Worm (Caenorhabditis elegans) whole organism, L3 larva: ENCODE measurements around the gene C33C12.4.
A peak's percentile ranks its signal among the peaks of the same experiment; 100 is the strongest.

Experiments
- R02D3.7 ChIP-seq: fragments of 150-350 bp; optimal IDR thresholded peaks from 2 replicates; lab custom pipeline; 2014; ENCODE audit warnings: missing biosample characterization, missing genetic modification characterization
- ZK546.5 ChIP-seq: sonication (generic microtip); optimal IDR thresholded peaks from 2 replicates; lab custom pipeline; 2017; ENCODE audit warnings: missing biosample characterization, missing genetic modification characterization
- aly-2 ChIP-seq: fragments of 150-350 bp; optimal IDR thresholded peaks from 2 replicates; lab custom pipeline; 2014; ENCODE audit warnings: missing biosample characterization, missing genetic modification characterization
- ama-1 ChIP-seq: fragments of 150-350 bp; optimal IDR thresholded peaks from 2 replicates; lab custom pipeline; 2018
- ceh-16 ChIP-seq: sonication (generic microtip); optimal IDR thresholded peaks from 2 replicates; lab custom pipeline; 2017; ENCODE audit warnings: missing biosample characterization, missing genetic modification characterization
- ceh-28 ChIP-seq: fragments of 150-350 bp; optimal IDR thresholded peaks from 2 replicates; lab custom pipeline; 2014; ENCODE audit warnings: missing biosample characterization, missing genetic modification reagents, missing genetic modification characterization
- ceh-82 ChIP-seq: fragments of 150-350 bp; optimal IDR thresholded peaks from 2 replicates; lab custom pipeline; 2014; ENCODE audit warnings: missing biosample characterization, missing genetic modification characterization
- ceh-9 ChIP-seq: sonication (generic microtip); optimal IDR thresholded peaks from 2 replicates; lab custom pipeline; 2018; ENCODE audit warnings: missing biosample characterization, missing genetic modification characterization
- egl-27 ChIP-seq: sonication (generic microtip); optimal IDR thresholded peaks from 4 replicates; lab custom pipeline; 2017; ENCODE audit warnings: missing biosample characterization, missing genetic modification reagents, missing genetic modification characterization
- egl-5 ChIP-seq: fragments of 150-350 bp; optimal IDR thresholded peaks from 2 replicates; lab custom pipeline; 2017; ENCODE audit warnings: missing biosample characterization, missing genetic modification reagents, missing genetic modification characterization, inconsistent platforms
- elt-2 ChIP-seq: sonication (generic microtip); optimal IDR thresholded peaks from 2 replicates; lab custom pipeline; 2016; ENCODE audit warnings: missing genetic modification reagents, mild to moderate bottlenecking, missing genetic modification characterization, missing compliant biosample characterization
- elt-3 ChIP-seq, 3 experiments: fragments of 150-350 bp in 1 of 3; sonication (generic microtip) in 2 of 3; optimal IDR thresholded peaks; 2 replicates in 2 of 3; 4 replicates in 1 of 3; lab custom pipeline; 2014 to 2017; ENCODE audit warnings: missing biosample characterization in 3 of 3, missing genetic modification characterization in 3 of 3
- eor-1 ChIP-seq, 2 experiments: fragments of 150-350 bp; optimal IDR thresholded peaks; 2 replicates each; lab custom pipeline; 2014 to 2018; ENCODE audit warnings: missing biosample characterization in 2 of 2, missing genetic modification characterization in 2 of 2
- fkh-10 ChIP-seq: sonication (generic microtip); optimal IDR thresholded peaks from 2 replicates; lab custom pipeline; 2017; ENCODE audit warnings: missing biosample characterization, missing genetic modification reagents, missing genetic modification characterization
- fkh-2 ChIP-seq: fragments of 150-350 bp; optimal IDR thresholded peaks from 2 replicates; lab custom pipeline; 2014; ENCODE audit warnings: missing biosample characterization, missing genetic modification reagents, missing genetic modification characterization
- lin-15B ChIP-seq: fragments of 150-350 bp; optimal IDR thresholded peaks from 2 replicates; lab custom pipeline; 2014; ENCODE audit warnings: missing biosample characterization, missing genetic modification characterization
- lin-39 ChIP-seq: fragments of 150-350 bp; optimal IDR thresholded peaks from 2 replicates; lab custom pipeline; 2018; ENCODE audit warnings: missing biosample characterization, missing genetic modification reagents, missing genetic modification characterization
- lsy-12 ChIP-seq: sonication (generic microtip); optimal IDR thresholded peaks from 2 replicates; lab custom pipeline; 2016; ENCODE audit warnings: mild to moderate bottlenecking, missing genetic modification characterization, missing compliant biosample characterization
- mdl-1 ChIP-seq: fragments of 150-350 bp; optimal IDR thresholded peaks from 2 replicates; lab custom pipeline; 2014; ENCODE audit warnings: missing biosample characterization, missing genetic modification characterization
- mml-1 ChIP-seq: fragments of 150-350 bp; sonication (generic microtip); optimal IDR thresholded peaks from 3 replicates; lab custom pipeline; 2014; ENCODE audit warnings: missing biosample characterization, missing genetic modification characterization
- nfya-1 ChIP-seq: sonication (generic microtip); optimal IDR thresholded peaks from 2 replicates; lab custom pipeline; 2017; ENCODE audit warnings: missing genetic modification characterization, mild to moderate bottlenecking, missing compliant biosample characterization, antibody characterized with exemption, moderate library complexity; ENCODE audit not compliant: insufficient read depth
- nhr-11 ChIP-seq: fragments of 150-350 bp; optimal IDR thresholded peaks from 2 replicates; lab custom pipeline; 2014; ENCODE audit warnings: missing biosample characterization, missing genetic modification characterization
- nhr-12 ChIP-seq: fragments of 150-350 bp; optimal IDR thresholded peaks from 2 replicates; lab custom pipeline; 2014; ENCODE audit warnings: missing biosample characterization, missing genetic modification characterization
- nhr-23 ChIP-seq: fragments of 150-350 bp; optimal IDR thresholded peaks from 2 replicates; lab custom pipeline; 2014; ENCODE audit warnings: missing biosample characterization, missing genetic modification reagents, missing genetic modification characterization
- nhr-237 ChIP-seq: fragments of 150-350 bp; optimal IDR thresholded peaks from 2 replicates; lab custom pipeline; 2014; ENCODE audit warnings: missing biosample characterization, missing genetic modification characterization
- nhr-25 ChIP-seq: sonication (generic microtip); optimal IDR thresholded peaks from 2 replicates; lab custom pipeline; 2017; ENCODE audit warnings: missing biosample characterization, missing genetic modification characterization
- nhr-28 ChIP-seq: fragments of 150-350 bp; optimal IDR thresholded peaks from 2 replicates; lab custom pipeline; 2014; ENCODE audit warnings: missing biosample characterization, missing genetic modification characterization
- nhr-43 ChIP-seq: sonication (generic microtip); optimal IDR thresholded peaks from 2 replicates; lab custom pipeline; 2016; ENCODE audit warnings: mild to moderate bottlenecking, missing genetic modification characterization, missing compliant biosample characterization; ENCODE audit not compliant: poor library complexity, severe bottlenecking
- nhr-67 ChIP-seq: fragments of 150-350 bp; optimal IDR thresholded peaks from 2 replicates; lab custom pipeline; 2014; ENCODE audit warnings: missing biosample characterization, missing genetic modification characterization
- nhr-76 ChIP-seq: fragments of 150-350 bp; sonication (generic microtip); optimal IDR thresholded peaks from 5 replicates; lab custom pipeline; 2014; ENCODE audit warnings: missing biosample characterization, missing genetic modification characterization
- nhr-77 ChIP-seq: fragments of 150-350 bp; optimal IDR thresholded peaks from 2 replicates; lab custom pipeline; 2014; ENCODE audit warnings: missing biosample characterization, missing genetic modification characterization
- pha-4 ChIP-seq: fragments of 150-350 bp; optimal IDR thresholded peaks from 2 replicates; lab custom pipeline; 2014; ENCODE audit warnings: missing biosample characterization, missing genetic modification reagents, missing genetic modification characterization
- pqm-1 ChIP-seq: fragments of 150-350 bp; optimal IDR thresholded peaks from 2 replicates; lab custom pipeline; 2017; ENCODE audit warnings: missing biosample characterization, missing genetic modification characterization, inconsistent platforms
- sea-2 ChIP-seq: fragments of 150-350 bp; sonication (generic microtip); optimal IDR thresholded peaks from 4 replicates; lab custom pipeline; 2014; ENCODE audit warnings: missing biosample characterization, missing genetic modification reagents, missing genetic modification characterization
- skn-1 ChIP-seq: fragments of 150-350 bp; optimal IDR thresholded peaks from 2 replicates; lab custom pipeline; 2014; ENCODE audit warnings: missing biosample characterization, missing genetic modification characterization
- tbx-2 ChIP-seq: sonication (generic microtip); optimal IDR thresholded peaks from 2 replicates; lab custom pipeline; 2016; ENCODE audit warnings: mild to moderate bottlenecking, missing genetic modification characterization, missing compliant biosample characterization
- unc-39 ChIP-seq: sonication (generic microtip); optimal IDR thresholded peaks from 4 replicates; lab custom pipeline; 2017; ENCODE audit warnings: missing biosample characterization, missing genetic modification characterization
- unc-62 ChIP-seq: fragments of 150-350 bp; sonication (generic microtip); optimal IDR thresholded peaks from 4 replicates; lab custom pipeline; 2014; ENCODE audit warnings: missing biosample characterization, missing genetic modification reagents, missing genetic modification characterization
- zag-1 ChIP-seq: fragments of 150-350 bp; optimal IDR thresholded peaks from 2 replicates; lab custom pipeline; 2014; ENCODE audit warnings: missing biosample characterization, missing genetic modification characterization
- ztf-11 ChIP-seq: fragments of 150-350 bp; optimal IDR thresholded peaks from 2 replicates; lab custom pipeline; 2014; ENCODE audit warnings: missing biosample characterization, missing genetic modification characterization
- ztf-4 ChIP-seq: fragments of 150-350 bp; optimal IDR thresholded peaks from 2 replicates; lab custom pipeline; 2014; ENCODE audit warnings: missing biosample characterization, missing genetic modification characterization

The C33C12.4 gene

ce11 chrII:2189357-2189756, 23.1 kb upstream of the C33C12.4 start, which contains the start of gene mtq-2:
Gene mtq-2, minus strand, starts transcription at chrII:2189457.
- TF ChIP-seq ztf-11 (tag; lab: Kevin White, UChicago) (no peak), ceh-9 (no peak), ama-1 (no peak), nhr-12 (tag; lab: Kevin White, UChicago) (no peak), egl-27 (tag; lab: Kevin White, UChicago) (no peak), unc-39 (tag; lab: Kevin White, UChicago) (no peak), lsy-12 (tag; lab: Kevin White, UChicago) (no peak), R02D3.7 (tag; lab: Kevin White, UChicago) (no peak)

- TF ChIP-seq skn-1 (no peak), elt-2 (tag; lab: Kevin White, UChicago) (no peak), egl-27 (tag; lab: Kevin White, UChicago) (no peak), ceh-28 (tag; lab: Kevin White, UChicago) (no peak), R02D3.7 (tag; lab: Kevin White, UChicago) (no peak), elt-3 (tag; optimal IDR thresholded peaks at IDR 0.05; lab: Kevin White, UChicago) (no peak), ZK546.5 (tag; lab: Kevin White, UChicago) (no peak), nhr-11 (tag; lab: Kevin White, UChicago) (no peak), aly-2 (tag; lab: Kevin White, UChicago) (no peak), nfya-1 (tag; lab: Kevin White, UChicago) (no peak), mdl-1 (no peak), ceh-9 (no peak)
- TF ChIP-seq, all 47 proteins: peak for 0
Measured at ce11 chrII:2186730-2187129, 20.5 kb upstream of the C33C12.4 start.

ce11 chrII:2186329-2186728, 20.1 kb upstream of the C33C12.4 start, which contains the start of gene gba-2:
Gene gba-2, minus strand, starts transcription at chrII:2186434.
- TF ChIP-seq tbx-2 (tag; lab: Kevin White, UChicago): no peak
- TF ChIP-seq lin-15B (tag; lab: Kevin White, UChicago): no peak
- TF ChIP-seq nfya-1 (tag; lab: Kevin White, UChicago): no peak
- TF ChIP-seq zag-1: no peak
- peak; percentile 63 for TF ChIP-seq elt-2 (tag; lab: Kevin White, UChicago)
- no peak for TF ChIP-seq ztf-4 (tag; lab: Kevin White, UChicago)
- TF ChIP-seq skn-1: no peak
- TF ChIP-seq pqm-1: peak; percentile 54

- TF ChIP-seq ztf-11 (tag; lab: Kevin White, UChicago): no peak
- TF ChIP-seq nhr-11 (tag; lab: Kevin White, UChicago): no peak
- no peak for TF ChIP-seq nhr-76 (tag; lab: Kevin White, UChicago)
- no peak for TF ChIP-seq nhr-23 (tag; lab: Kevin White, UChicago)
- no peak for TF ChIP-seq lin-39 (tag; lab: Kevin White, UChicago)
- no peak for TF ChIP-seq nfya-1 (tag; lab: Kevin White, UChicago)
- TF ChIP-seq sea-2 (GFP tag; lab: Kevin White, UChicago): no peak
- no peak for TF ChIP-seq eor-1 (tag; optimal IDR thresholded peaks at IDR 0.05; lab: Kevin White, UChicago)
- TF ChIP-seq pqm-1: no peak
- TF ChIP-seq pha-4 (tag; lab: Kevin White, UChicago): no peak
Measured at ce11 chrII:2177735-2178134, 11.5 kb upstream of the C33C12.4 start.

ce11 chrII:2176688-2177087, 10.4 kb upstream of the C33C12.4 start, which contains the start of gene gba-1:
Gene gba-1, plus strand, starts transcription at chrII:2176741.
- peak; percentile 19 for TF ChIP-seq pha-4 (tag; lab: Kevin White, UChicago)
- TF ChIP-seq nhr-11 (tag; lab: Kevin White, UChicago): no peak
- TF ChIP-seq pqm-1: peak; percentile 57
- TF ChIP-seq elt-2 (tag; lab: Kevin White, UChicago): peak; percentile 79
- no peak for TF ChIP-seq zag-1
- no peak for TF ChIP-seq eor-1 (tag; optimal IDR thresholded peaks at IDR 0.05; lab: Kevin White, UChicago)
- TF ChIP-seq egl-5 (tag; lab: Kevin White, UChicago): no peak
- no peak for TF ChIP-seq egl-27 (tag; lab: Kevin White, UChicago)
- TF ChIP-seq ceh-16 (tag; lab: Kevin White, UChicago): no peak

ce11 chrII:2175367-2175766, 9.1 kb upstream of the C33C12.4 start, which contains the start of gene C33C12.7:
Gene C33C12.7, minus strand, starts transcription at chrII:2175467.
- TF ChIP-seq nhr-77 (tag; lab: Kevin White, UChicago) (no peak), fkh-2 (tag; lab: Kevin White, UChicago) (no peak), mdl-1 (no peak), nhr-237 (tag; lab: Kevin White, UChicago) (no peak), nhr-23 (tag; lab: Kevin White, UChicago) (no peak), mml-1 (no peak), ztf-4 (tag; lab: Kevin White, UChicago) (no peak), elt-3 (tag; optimal IDR thresholded peaks at IDR 0.05; lab: Kevin White, UChicago) (no peak), ceh-82 (no peak), nhr-43 (no peak), nfya-1 (tag; lab: Kevin White, UChicago) (no peak), unc-62 (no peak), nhr-28 (tag; lab: Kevin White, UChicago) (no peak), fkh-10 (GFP tag; lab: Kevin White, UChicago) (no peak), zag-1 (no peak), nhr-12 (tag; lab: Kevin White, UChicago) (no peak), nhr-25 (tag; lab: Kevin White, UChicago) (no peak), nhr-67 (tag; lab: Kevin White, UChicago) (no peak)
